Fruit fly (Drosophila melanogaster) whole organism, embryonic: ENCODE results near the gene MBD-like.

Experiments used
- ATbp ChIP-seq: fragments of 200-800 bp; sonication (Bioruptor generic); optimal IDR thresholded peaks from 2 replicates; lab custom pipeline; 2017; ENCODE audit warnings: missing biosample characterization, mild to moderate bottlenecking, missing genetic modification characterization, missing genetic modification reagents
- Adf1 ChIP-seq: fragments of 200-800 bp; sonication (Bioruptor generic); IDR thresholded peaks from 2 replicates; pipeline ENCODE4 v1.3.6; 2022; ENCODE audit warnings: missing biosample characterization, missing genetic modification characterization
- Aef1 ChIP-seq: fragments of 200-800 bp; sonication (Bioruptor generic); IDR thresholded peaks from 3 replicates; pipeline ENCODE4 v1.3.6; 2022; ENCODE audit warnings: missing biosample characterization, missing genetic modification characterization
- B-H1 ChIP-seq: fragments of 200-800 bp; sonication (Bioruptor generic); IDR thresholded peaks from 3 replicates; pipeline ENCODE4 v1.3.6; 2022; ENCODE audit warnings: missing biosample characterization, missing genetic modification characterization
- CG10462 ChIP-seq: fragments of 200-800 bp; sonication (Bioruptor generic); optimal IDR thresholded peaks from 2 replicates; lab custom pipeline; 2016; ENCODE audit warnings: missing biosample characterization, missing genetic modification characterization
- CG11085 ChIP-seq: fragments of 200-800 bp; sonication (Bioruptor generic); IDR thresholded peaks from 2 replicates; pipeline ENCODE4 v1.3.6; 2022; ENCODE audit warnings: missing biosample characterization, missing genetic modification characterization
- CG11247 ChIP-seq: fragments of 200-800 bp; sonication (Bioruptor generic); IDR thresholded peaks from 2 replicates; pipeline ENCODE4 v1.3.6; 2022; ENCODE audit warnings: missing biosample characterization, missing genetic modification characterization
- CG11504 ChIP-seq: fragments of 200-800 bp; sonication (Bioruptor generic); optimal IDR thresholded peaks from 3 replicates; lab custom pipeline; 2019; ENCODE audit warnings: missing biosample characterization, mild to moderate bottlenecking, missing genetic modification characterization, moderate library complexity
- CG11696 ChIP-seq: fragments of 200-800 bp; sonication (Bioruptor generic); IDR thresholded peaks from 2 replicates; pipeline ENCODE4 v1.3.6; 2022; ENCODE audit warnings: missing biosample characterization, missing genetic modification characterization
- CG11723 ChIP-seq: fragments of 200-800 bp; sonication (Bioruptor generic); optimal IDR thresholded peaks from 2 replicates; lab custom pipeline; 2017; ENCODE audit warnings: missing biosample characterization, mild to moderate bottlenecking, missing genetic modification characterization
- CG12104 ChIP-seq: fragments of 200-800 bp; sonication (Bioruptor generic); optimal IDR thresholded peaks from 3 replicates; lab custom pipeline; 2016; ENCODE audit warnings: missing biosample characterization, missing genetic modification characterization
- CG14050 ChIP-seq: fragments of 200-800 bp; sonication (Bioruptor generic); IDR thresholded peaks from 3 replicates; pipeline ENCODE4 v1.3.6; 2022; ENCODE audit warnings: missing biosample characterization, missing genetic modification characterization
- CG16863 ChIP-seq: fragments of 200-800 bp; sonication (Bioruptor generic); optimal IDR thresholded peaks from 3 replicates; lab custom pipeline; 2016; ENCODE audit warnings: missing biosample characterization, missing genetic modification characterization
- CG18011 ChIP-seq: fragments of 200-800 bp; sonication (Bioruptor generic); optimal IDR thresholded peaks from 2 replicates; lab custom pipeline; 2017; ENCODE audit warnings: missing biosample characterization, missing genetic modification characterization, mild to moderate bottlenecking, moderate library complexity, missing genotype
- CG18476 ChIP-seq: fragments of 200-800 bp; sonication (Bioruptor generic); optimal IDR thresholded peaks from 2 replicates; lab custom pipeline; 2016; ENCODE audit warnings: missing biosample characterization, mild to moderate bottlenecking, missing genetic modification characterization
- CG18764 ChIP-seq: fragments of 200-800 bp; sonication (Bioruptor generic); optimal IDR thresholded peaks from 3 replicates; lab custom pipeline; 2016; ENCODE audit warnings: missing biosample characterization, missing genetic modification characterization
- CG31365 ChIP-seq: fragments of 200-800 bp; sonication (Bioruptor generic); optimal IDR thresholded peaks from 2 replicates; lab custom pipeline; 2018; ENCODE audit warnings: missing biosample characterization, mild to moderate bottlenecking, missing genetic modification characterization
- CG33557 ChIP-seq: fragments of 200-800 bp; sonication (Bioruptor generic); optimal IDR thresholded peaks from 2 replicates; lab custom pipeline; 2019; ENCODE audit warnings: missing biosample characterization, mild to moderate bottlenecking, missing genetic modification characterization, moderate library complexity
- CG3838 ChIP-seq: fragments of 200-800 bp; sonication (Bioruptor generic); optimal IDR thresholded peaks from 3 replicates; lab custom pipeline; 2016; ENCODE audit warnings: missing biosample characterization, missing genetic modification characterization
- CG4404 ChIP-seq: fragments of 200-800 bp; sonication (Bioruptor generic); IDR thresholded peaks from 2 replicates; pipeline ENCODE4 v1.3.6; 2022; ENCODE audit warnings: missing biosample characterization, missing genetic modification characterization
- CG4820 ChIP-seq: fragments of 200-800 bp; sonication (Bioruptor generic); optimal IDR thresholded peaks from 3 replicates; lab custom pipeline; 2016; ENCODE audit warnings: missing biosample characterization, missing genetic modification characterization
- CG5953 ChIP-seq: fragments of 200-800 bp; sonication (Bioruptor generic); IDR thresholded peaks from 2 replicates; pipeline ENCODE4 v1.3.6; 2022; ENCODE audit warnings: missing biosample characterization, missing genetic modification characterization
- CG6791 ChIP-seq: fragments of 200-800 bp; sonication (Bioruptor generic); IDR thresholded peaks from 3 replicates; pipeline ENCODE4 v1.3.6; 2022; ENCODE audit warnings: missing biosample characterization, missing genetic modification characterization; ENCODE audit not compliant: partially characterized antibody
- CG7963 ChIP-seq: fragments of 200-800 bp; sonication (Bioruptor generic); IDR thresholded peaks from 3 replicates; pipeline ENCODE4 v1.3.6; 2022; ENCODE audit warnings: missing biosample characterization, missing genetic modification characterization; ENCODE audit not compliant: partially characterized antibody
- CG8290 ChIP-seq, 3 experiments: fragments of 200-800 bp; sonication (Bioruptor generic); optimal IDR thresholded peaks; 2 replicates each; lab custom pipeline; 2016 to 2019; ENCODE audit warnings: missing biosample characterization in 3 of 3, missing genetic modification characterization in 3 of 3, mild to moderate bottlenecking in 2 of 3, moderate library complexity in 1 of 3
- CG9727 ChIP-seq: fragments of 200-800 bp; sonication (Bioruptor generic); optimal IDR thresholded peaks from 3 replicates; lab custom pipeline; 2017; ENCODE audit warnings: missing biosample characterization, mild to moderate bottlenecking, missing genetic modification characterization
- CTCF ChIP-seq: fragments of 200-800 bp; sonication (Bioruptor generic); optimal IDR thresholded peaks from 2 replicates; lab custom pipeline; 2017; ENCODE audit warnings: missing biosample characterization, mild to moderate bottlenecking, missing genetic modification characterization, moderate library complexity
- ERR ChIP-seq: fragments of 200-800 bp; sonication (Bioruptor generic); optimal IDR thresholded peaks from 2 replicates; lab custom pipeline; 2016; ENCODE audit warnings: missing biosample characterization, missing genetic modification characterization
- Kr ChIP-seq: fragments of 200-800 bp; sonication (Bioruptor generic); optimal IDR thresholded peaks from 2 replicates; lab custom pipeline; 2017; ENCODE audit warnings: missing biosample characterization, mild to moderate bottlenecking, missing genetic modification characterization
- MBD-R2 ChIP-seq: fragments of 200-800 bp; sonication (Bioruptor generic); IDR thresholded peaks from 2 replicates; pipeline ENCODE4 v1.3.6; 2022; ENCODE audit warnings: missing biosample characterization, missing genetic modification characterization
- NFAT ChIP-seq: fragments of 200-800 bp; sonication (Bioruptor generic); IDR thresholded peaks from 2 replicates; pipeline ENCODE4 v1.3.6; 2022; ENCODE audit warnings: missing biosample characterization, missing genetic modification characterization
- Opbp ChIP-seq: fragments of 200-800 bp; sonication (Bioruptor generic); IDR thresholded peaks from 3 replicates; pipeline ENCODE4 v1.3.6; 2022; ENCODE audit warnings: missing biosample characterization, missing genetic modification characterization; ENCODE audit not compliant: partially characterized antibody
- Rfx ChIP-seq: fragments of 200-800 bp; sonication (Bioruptor generic); IDR thresholded peaks from 2 replicates; pipeline ENCODE4 v1.3.6; 2022; ENCODE audit warnings: missing biosample characterization, missing genetic modification characterization
- Sry-β ChIP-seq: fragments of 200-800 bp; sonication (Bioruptor generic); optimal IDR thresholded peaks from 2 replicates; lab custom pipeline; 2018; ENCODE audit warnings: missing biosample characterization, mild to moderate bottlenecking, missing genetic modification characterization, moderate library complexity
- Sry-δ ChIP-seq: fragments of 200-800 bp; sonication (Bioruptor generic); optimal IDR thresholded peaks from 2 replicates; lab custom pipeline; 2016; ENCODE audit warnings: missing biosample characterization, missing genetic modification characterization
- btn ChIP-seq: fragments of 200-800 bp; sonication (Bioruptor generic); optimal IDR thresholded peaks from 2 replicates; lab custom pipeline; 2016; ENCODE audit warnings: missing biosample characterization, missing genetic modification characterization
- cwo ChIP-seq: fragments of 200-800 bp; sonication (Bioruptor generic); optimal IDR thresholded peaks from 3 replicates; lab custom pipeline; 2017; ENCODE audit warnings: missing biosample characterization, missing genetic modification characterization, mild to moderate bottlenecking, moderate library complexity, missing genetic modification reagents
- ftz-f1 ChIP-seq: fragments of 200-800 bp; sonication (Bioruptor generic); optimal IDR thresholded peaks from 2 replicates; lab custom pipeline; 2016; ENCODE audit warnings: missing biosample characterization, missing genetic modification characterization
- gfzf ChIP-seq: fragments of 200-800 bp; sonication (Bioruptor generic); optimal IDR thresholded peaks from 2 replicates; lab custom pipeline; 2016; ENCODE audit warnings: missing biosample characterization, mild to moderate bottlenecking, missing genetic modification characterization, moderate library complexity
- h ChIP-seq: fragments of >200 bp; optimal IDR thresholded peaks from 2 replicates; lab custom pipeline; 2017
- hbn ChIP-seq: fragments of 200-800 bp; sonication (Bioruptor generic); IDR thresholded peaks from 2 replicates; pipeline ENCODE4 v1.3.6; 2022; ENCODE audit warnings: missing biosample characterization, missing genetic modification characterization; ENCODE audit not compliant: partially characterized antibody
- hth ChIP-seq: fragments of >200 bp; optimal IDR thresholded peaks from 2 replicates; lab custom pipeline; 2017; ENCODE audit warnings: inconsistent platforms
- kay ChIP-seq: fragments of 200-800 bp; sonication (Bioruptor generic); optimal IDR thresholded peaks from 2 replicates; lab custom pipeline; 2016; ENCODE audit warnings: missing biosample characterization, missing genetic modification characterization
- klu ChIP-seq: fragments of 200-800 bp; sonication (Bioruptor generic); IDR thresholded peaks from 2 replicates; pipeline ENCODE4 v1.3.6; 2022; ENCODE audit warnings: missing biosample characterization, missing genetic modification characterization
- luna ChIP-seq: fragments of 200-800 bp; sonication (Bioruptor generic); optimal IDR thresholded peaks from 2 replicates; lab custom pipeline; 2016; ENCODE audit warnings: missing biosample characterization, missing genetic modification characterization
- nom ChIP-seq: fragments of 200-800 bp; sonication (Bioruptor generic); optimal IDR thresholded peaks from 2 replicates; lab custom pipeline; 2017; ENCODE audit warnings: missing biosample characterization, missing genetic modification characterization, mild to moderate bottlenecking, moderate library complexity, missing genetic modification reagents
- row ChIP-seq: fragments of 200-800 bp; sonication (Bioruptor generic); IDR thresholded peaks from 3 replicates; pipeline ENCODE4 v1.3.6; 2022; ENCODE audit warnings: missing biosample characterization, missing genetic modification characterization
- sens ChIP-seq: fragments of 200-800 bp; sonication (Bioruptor generic); peaks from one replicate; lab custom pipeline; 2016; ENCODE audit warnings: missing biosample characterization, missing genetic modification characterization
- sob ChIP-seq: fragments of 200-800 bp; sonication (Bioruptor generic); IDR thresholded peaks from 2 replicates; pipeline ENCODE4 v1.3.6; 2022; ENCODE audit warnings: missing biosample characterization, missing genetic modification characterization
- toy ChIP-seq: fragments of 200-800 bp; sonication (Bioruptor generic); IDR thresholded peaks from 2 replicates; pipeline ENCODE4 v1.3.6; 2022; ENCODE audit warnings: missing biosample characterization, missing genetic modification characterization
- trem ChIP-seq: fragments of 200-800 bp; optimal IDR thresholded peaks from 3 replicates; lab custom pipeline; 2019; ENCODE audit warnings: missing biosample characterization, mild to moderate bottlenecking, missing genetic modification characterization, moderate library complexity
- zf30C ChIP-seq: fragments of 200-800 bp; sonication (Bioruptor generic); optimal IDR thresholded peaks from 3 replicates; lab custom pipeline; 2018; ENCODE audit warnings: missing biosample characterization, mild to moderate bottlenecking, missing genetic modification characterization

MBD-like gene

DNA sequence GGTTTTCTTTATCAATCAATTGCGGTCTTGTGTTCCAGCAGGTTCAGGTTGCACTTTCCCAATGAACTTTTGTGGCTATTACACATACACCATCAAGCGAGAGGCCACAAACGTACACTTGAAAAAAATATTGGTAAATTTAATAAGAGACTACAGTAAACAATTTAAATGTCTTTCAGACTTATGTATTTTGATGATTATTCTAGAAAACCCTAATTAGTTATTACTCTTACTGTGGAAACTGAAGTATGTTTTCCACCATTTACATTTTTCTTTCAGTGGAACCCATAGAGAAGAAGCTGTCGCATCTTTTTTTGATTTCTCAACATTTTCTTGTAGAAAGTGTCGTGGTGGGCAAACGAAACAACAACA is 25.4 kb upstream of the MBD-like start (continued):
- peak; percentile 49 for TF ChIP-seq CG18011 (GFP tag; lab: Kevin White, UChicago)
- TF ChIP-seq hbn (GFP tag; lab: Robert Waterston, UW) = no peak
- TF ChIP-seq CG5953 (GFP tag; lab: Robert Waterston, UW) = peak; percentile 90
- TF ChIP-seq CG18764 (GFP tag; lab: Kevin White, UChicago) = peak; percentile 88
- peak; percentile 87 for TF ChIP-seq btn (GFP tag; lab: Kevin White, UChicago)
- TF ChIP-seq Sry-β = peak; percentile 59
- peak; percentile 86 for TF ChIP-seq B-H1
- TF ChIP-seq CG10462 (GFP tag; lab: Kevin White, UChicago) = peak; percentile 83
- peak; percentile 57 for TF ChIP-seq CG31365 (tag; lab: Kevin White, UChicago)
- peak; percentile 64 for TF ChIP-seq Sry-δ (GFP tag; lab: Kevin White, UChicago)
- no peak for TF ChIP-seq CG7963
- TF ChIP-seq nom (GFP tag; lab: Kevin White, UChicago) = no peak
- peak; percentile 90 for TF ChIP-seq CG18476 (GFP tag; lab: Kevin White, UChicago)
- no peak for TF ChIP-seq h (lab: Kevin White, UChicago)
- peak; percentile 42 for TF ChIP-seq CG4404 (GFP tag; lab: Robert Waterston, UW)
- peak; percentile 75 for TF ChIP-seq toy
- TF ChIP-seq row = peak; percentile 88
- no peak for TF ChIP-seq Adf1 (GFP tag; lab: Robert Waterston, UW)
- TF ChIP-seq cwo (GFP tag; lab: Kevin White, UChicago) = peak; percentile 68
- TF ChIP-seq CG4820 (GFP tag; lab: Kevin White, UChicago) = peak; percentile 91
- TF ChIP-seq CG33557 = peak; percentile 64
- TF ChIP-seq ERR (GFP tag; lab: Kevin White, UChicago) = peak; percentile 56
- TF ChIP-seq CG11504 (tag; lab: Kevin White, UChicago) = peak; percentile 96
- peak; percentile 94 for TF ChIP-seq CG16863 (GFP tag; lab: Kevin White, UChicago)
- TF ChIP-seq sens = peak; percentile 99
- peak; percentile 84 for TF ChIP-seq CG14050
- TF ChIP-seq kay (GFP tag; lab: Kevin White, UChicago) = peak; percentile 82
- TF ChIP-seq CG12104 (GFP tag; lab: Kevin White, UChicago) = peak; percentile 81
- peak; percentile 93 for TF ChIP-seq sob (GFP tag; lab: Robert Waterston, UW)
- no peak for TF ChIP-seq ftz-f1 (GFP tag; lab: Kevin White, UChicago)
- TF ChIP-seq klu (GFP tag; lab: Robert Waterston, UW) = peak; percentile 70
- peak; percentile 93 for TF ChIP-seq trem
- TF ChIP-seq CTCF (GFP tag; lab: Kevin White, UChicago) = peak; percentile 65
- TF ChIP-seq hth = no peak
- TF ChIP-seq CG11085 (GFP tag; lab: Robert Waterston, UW) = peak; percentile 78
- no peak for TF ChIP-seq Opbp (GFP tag; lab: Robert Waterston, UW)
- TF ChIP-seq CG9727 (GFP tag; lab: Kevin White, UChicago) = peak; percentile 85
- peak; percentile 62; the same call in 1 of the 2 replicates for TF ChIP-seq MBD-R2 (GFP tag; lab: Robert Waterston, UW)
- TF ChIP-seq CG11723 (GFP tag; lab: Kevin White, UChicago) = peak; percentile 89
- peak; percentile 77 for TF ChIP-seq CG8290 (GFP tag; optimal IDR thresholded peaks at IDR 0.05; lab: Kevin White, UChicago)
- peak in 1 of 2 experiments; percentile 66 for TF ChIP-seq CG8290 (tag; optimal IDR thresholded peaks at IDR 0.05; lab: Kevin White, UChicago)
- peak; percentile 96 for TF ChIP-seq ATbp (GFP tag; lab: Kevin White, UChicago)
- peak; percentile 3 for TF ChIP-seq gfzf
- peak; percentile 83 for TF ChIP-seq Aef1 (GFP tag; lab: Robert Waterston, UW)
- TF ChIP-seq CG11247 (GFP tag; lab: Robert Waterston, UW) = peak; percentile 81
- TF ChIP-seq Rfx (GFP tag; lab: Robert Waterston, UW) = peak; percentile 87; the same call in 1 of the 2 replicates
- peak; percentile 82 for TF ChIP-seq CG11696 (GFP tag; lab: Robert Waterston, UW)
- TF ChIP-seq luna (GFP tag; lab: Kevin White, UChicago) = peak; percentile 80
- TF ChIP-seq CG3838 (GFP tag; lab: Kevin White, UChicago) = peak; percentile 78
- TF ChIP-seq NFAT (GFP tag; lab: Robert Waterston, UW) = peak; percentile 78
- no peak for TF ChIP-seq Kr (GFP tag; lab: Kevin White, UChicago)
- TF ChIP-seq CG6791 (GFP tag; lab: Robert Waterston, UW) = no peak
- TF ChIP-seq zf30C (GFP tag; lab: Kevin White, UChicago) = peak; percentile 58
